Fruit fly (Drosophila melanogaster) whole organism, adult: ENCODE results near the gene CG13659.

Experiments
- CG11617 ChIP-seq: fragments of 200-800 bp; sonication (Bioruptor generic); optimal IDR thresholded peaks from 2 replicates; lab custom pipeline; 2017; ENCODE audit warnings: mild to moderate bottlenecking, missing biosample characterization, missing genetic modification reagents, missing genetic modification characterization
- CG5204 ChIP-seq: fragments of 200-800 bp; sonication (Bioruptor generic); optimal IDR thresholded peaks from 2 replicates; lab custom pipeline; 2016; ENCODE audit warnings: missing biosample characterization, missing genetic modification characterization
- CG7101 ChIP-seq: fragments of 200-800 bp; sonication (Bioruptor generic); optimal IDR thresholded peaks from 2 replicates; lab custom pipeline; 2018; ENCODE audit warnings: missing biosample characterization, mild to moderate bottlenecking, missing genetic modification characterization, moderate library complexity
- Hr96 ChIP-seq: fragments of 200-800 bp; sonication (Bioruptor generic); optimal IDR thresholded peaks from 2 replicates; lab custom pipeline; 2016; ENCODE audit warnings: missing biosample characterization, missing genetic modification characterization
- kay ChIP-seq: fragments of 200-800 bp; sonication (Bioruptor generic); peaks from one replicate; lab custom pipeline; 2016; ENCODE audit warnings: missing biosample characterization, missing genetic modification characterization, borderline replicate concordance
- pad ChIP-seq: fragments of 200-800 bp; sonication (Bioruptor generic); optimal IDR thresholded peaks from 3 replicates; lab custom pipeline; 2017; ENCODE audit warnings: missing biosample characterization, missing genetic modification characterization, mild to moderate bottlenecking, moderate library complexity, missing genetic modification reagents

- TF ChIP-seq CG5204, result no peak
- TF ChIP-seq kay (GFP tag; lab: Kevin White, UChicago), result no peak
- TF ChIP-seq CG11617 (GFP tag; lab: Kevin White, UChicago), result no peak
- TF ChIP-seq CG7101 (tag; lab: Kevin White, UChicago), result no peak
- TF ChIP-seq pad (GFP tag; lab: Kevin White, UChicago), result no peak
- TF ChIP-seq Hr96 (GFP tag; lab: Kevin White, UChicago), result no peak
Observed at dm6 chr3R:25339952-25340351, 39.3 kb downstream of the CG13659 start, which contains the start of gene rha.
